Worm (Caenorhabditis elegans) whole organism, early embryonic: ENCODE data around the gene Y82E9BR.22.
A peak's percentile ranks its signal among the peaks of the same experiment; 100 is the strongest.

ENCODE experiments used
- aly-1 ChIP-seq: sonication (generic microtip); optimal IDR thresholded peaks from 2 replicates; lab custom pipeline; 2016; ENCODE audit warnings: missing genetic modification characterization, missing compliant biosample characterization
- ama-1 ChIP-seq: fragments of 150-350 bp; optimal IDR thresholded peaks from 2 replicates; lab custom pipeline; 2014
- ets-7 ChIP-seq: sonication (generic microtip); optimal IDR thresholded peaks from 2 replicates; lab custom pipeline; 2016; ENCODE audit warnings: missing genotype, missing genetic modification characterization, missing compliant biosample characterization
- flt-1 ChIP-seq: fragments of 200-800 bp; sonication (Bioruptor generic); IDR thresholded peaks from 2 replicates; pipeline ENCODE4 v1.3.6; 2022; ENCODE audit warnings: missing genetic modification characterization, missing compliant biosample characterization
- hmbx-1 ChIP-seq: sonication (generic microtip); optimal IDR thresholded peaks from 2 replicates; lab custom pipeline; 2016; ENCODE audit warnings: mild to moderate bottlenecking, missing genetic modification characterization, missing compliant biosample characterization
- hmg-4 ChIP-seq: fragments of 200-800 bp; sonication (Bioruptor generic); optimal IDR thresholded peaks from 2 replicates; lab custom pipeline; 2018; ENCODE audit warnings: mild to moderate bottlenecking, missing genetic modification characterization, missing compliant biosample characterization
- sea-1 ChIP-seq: fragments of 200-800 bp; sonication (Bioruptor generic); conservative IDR thresholded peaks from 2 replicates; pipeline ENCODE4 v1.3.6; 2022; ENCODE audit warnings: missing genetic modification characterization, missing compliant biosample characterization
- tbx-37 ChIP-seq: fragments of 200-800 bp; sonication (Bioruptor generic); conservative IDR thresholded peaks from 2 replicates; pipeline ENCODE4 v1.3.6; 2022; ENCODE audit warnings: missing genetic modification reagents, missing genetic modification characterization, missing compliant biosample characterization
- tra-4 ChIP-seq: sonication (generic microtip); optimal IDR thresholded peaks from 2 replicates; lab custom pipeline; 2017; ENCODE audit warnings: missing genetic modification characterization, missing compliant biosample characterization

DNA sequence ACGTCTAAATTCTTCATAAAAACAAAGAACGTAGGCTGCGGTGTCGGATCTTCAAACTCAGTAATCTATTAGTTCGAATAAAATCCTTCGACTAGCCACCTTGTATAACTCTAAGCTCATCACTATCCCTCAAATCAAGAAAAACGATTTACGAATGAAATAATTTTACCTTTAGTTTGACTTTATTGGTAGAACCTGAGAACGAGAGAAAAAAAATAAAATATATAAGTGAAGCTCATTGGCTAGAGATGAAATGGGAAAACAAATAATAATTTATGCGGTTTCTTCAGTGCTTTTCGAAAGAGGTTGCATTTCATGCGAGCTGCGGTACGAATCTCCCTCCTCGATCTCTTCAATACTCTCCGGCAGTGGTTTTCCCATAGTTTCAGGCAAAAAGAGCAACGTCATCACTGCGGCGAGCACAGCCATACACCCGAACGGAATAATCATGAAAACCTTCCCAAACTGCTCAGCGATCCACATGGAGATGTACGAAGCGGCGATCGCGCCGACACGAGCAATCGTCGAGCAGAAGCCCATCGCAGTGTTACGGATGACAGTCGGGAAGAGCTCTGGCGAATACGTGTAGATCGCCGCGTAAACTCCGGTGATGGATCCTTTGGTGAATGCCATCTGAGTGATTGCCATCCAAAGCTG is 10.8 kb upstream of the Y82E9BR.22 start:
- TF ChIP-seq flt-1 (GFP tag; lab: Robert Waterston, UW) (no peak), sea-1 (GFP tag; lab: Robert Waterston, UW) (no peak), tra-4 (tag; lab: Kevin White, UChicago) (peak; percentile 69), hmbx-1 (no peak), aly-1 (tag; lab: Kevin White, UChicago) (no peak), ama-1 (lab: Kevin White, UChicago) (no peak), ets-7 (tag; lab: Kevin White, UChicago) (no peak), hmg-4 (GFP tag; lab: Kevin White, UChicago) (peak; percentile 29), tbx-37 (no peak)
